Fruit fly (Drosophila melanogaster) whole organism, embryonic: Measurements from ENCODE around the gene CG15923.
A peak's percentile ranks its signal among the peaks of the same experiment; 100 is the strongest.

Experiments
- Bdp1 ChIP-seq: fragments of 200-800 bp; sonication (Bioruptor generic); optimal IDR thresholded peaks from 3 replicates; lab custom pipeline; 2016; ENCODE audit warnings: missing biosample characterization, missing genetic modification characterization
- CG10209 ChIP-seq: fragments of 200-800 bp; sonication (Bioruptor generic); optimal IDR thresholded peaks from 3 replicates; lab custom pipeline; 2017; ENCODE audit warnings: missing biosample characterization, mild to moderate bottlenecking, missing genetic modification characterization, missing genetic modification reagents
- CG10979 ChIP-seq: fragments of 200-800 bp; sonication (Bioruptor generic); optimal IDR thresholded peaks from 2 replicates; lab custom pipeline; 2018; ENCODE audit warnings: missing biosample characterization, mild to moderate bottlenecking, missing genetic modification characterization, moderate library complexity
- CG1233 ChIP-seq: fragments of 200-800 bp; sonication (Bioruptor generic); optimal IDR thresholded peaks from 4 replicates; lab custom pipeline; 2018; ENCODE audit warnings: missing biosample characterization, mild to moderate bottlenecking, missing genetic modification characterization
- CG12744 ChIP-seq: fragments of 200-800 bp; sonication (Bioruptor generic); optimal IDR thresholded peaks from 2 replicates; lab custom pipeline; 2016; ENCODE audit warnings: missing biosample characterization, missing genetic modification characterization
- CG13123 ChIP-seq: fragments of 200-800 bp; sonication (Bioruptor generic); optimal IDR thresholded peaks from 2 replicates; lab custom pipeline; 2016; ENCODE audit warnings: missing biosample characterization, missing genetic modification characterization
- CG13894 ChIP-seq: fragments of 200-800 bp; sonication (Bioruptor generic); optimal IDR thresholded peaks from 3 replicates; lab custom pipeline; 2018; ENCODE audit warnings: missing biosample characterization, mild to moderate bottlenecking, missing genetic modification characterization, moderate library complexity
- CG14860 ChIP-seq: fragments of 200-800 bp; sonication (Bioruptor generic); IDR thresholded peaks from 3 replicates; pipeline ENCODE4 v1.3.6; 2022; ENCODE audit warnings: missing biosample characterization, missing genetic modification characterization; ENCODE audit not compliant: partially characterized antibody
- CG16779 ChIP-seq: fragments of 200-800 bp; sonication (Bioruptor generic); IDR thresholded peaks from 2 replicates; pipeline ENCODE4 v1.3.6; 2022; ENCODE audit warnings: missing biosample characterization, missing genetic modification characterization
- CG17186 ChIP-seq: fragments of 200-800 bp; sonication (Bioruptor generic); optimal IDR thresholded peaks from 3 replicates; lab custom pipeline; 2017; ENCODE audit warnings: missing biosample characterization, missing genetic modification reagents, missing genetic modification characterization
- CG17385 ChIP-seq: fragments of 200-800 bp; sonication (Bioruptor generic); optimal IDR thresholded peaks from 3 replicates; lab custom pipeline; 2018; ENCODE audit warnings: missing biosample characterization, mild to moderate bottlenecking, missing genetic modification characterization
- CG17612 ChIP-seq: fragments of 200-800 bp; sonication (Bioruptor generic); IDR thresholded peaks from 2 replicates; pipeline ENCODE4 v1.3.6; 2022; ENCODE audit warnings: missing biosample characterization, missing genetic modification characterization
- CG17802 ChIP-seq: fragments of 200-800 bp; sonication (Bioruptor generic); optimal IDR thresholded peaks from 2 replicates; lab custom pipeline; 2018; ENCODE audit warnings: missing biosample characterization, mild to moderate bottlenecking, missing genetic modification characterization, moderate library complexity
- CG18476 ChIP-seq: fragments of 200-800 bp; sonication (Bioruptor generic); optimal IDR thresholded peaks from 2 replicates; lab custom pipeline; 2016; ENCODE audit warnings: missing biosample characterization, mild to moderate bottlenecking, missing genetic modification characterization
- CG3838 ChIP-seq: fragments of 200-800 bp; sonication (Bioruptor generic); optimal IDR thresholded peaks from 3 replicates; lab custom pipeline; 2016; ENCODE audit warnings: missing biosample characterization, missing genetic modification characterization
- CG4730 ChIP-seq: fragments of 200-800 bp; sonication (Bioruptor generic); IDR thresholded peaks from 2 replicates; pipeline ENCODE4 v1.3.6; 2022; ENCODE audit warnings: missing biosample characterization, missing genetic modification characterization
- CG6175 ChIP-seq: fragments of 200-800 bp; sonication (Bioruptor generic); IDR thresholded peaks from 3 replicates; pipeline ENCODE4 v1.3.6; 2022; ENCODE audit warnings: missing biosample characterization, missing genetic modification characterization
- CG6689 ChIP-seq: fragments of 200-800 bp; sonication (Bioruptor generic); IDR thresholded peaks from 2 replicates; pipeline ENCODE4 v1.3.6; 2022; ENCODE audit warnings: missing biosample characterization, missing genetic modification characterization
- CG6791 ChIP-seq: fragments of 200-800 bp; sonication (Bioruptor generic); IDR thresholded peaks from 3 replicates; pipeline ENCODE4 v1.3.6; 2022; ENCODE audit warnings: missing biosample characterization, missing genetic modification characterization; ENCODE audit not compliant: partially characterized antibody
- CG7786 ChIP-seq: fragments of 200-800 bp; sonication (Bioruptor generic); optimal IDR thresholded peaks from 2 replicates; lab custom pipeline; 2016; ENCODE audit warnings: missing biosample characterization, missing genetic modification characterization
- CG9215 ChIP-seq: fragments of 200-800 bp; sonication (Bioruptor generic); IDR thresholded peaks from 2 replicates; pipeline ENCODE4 v1.3.6; 2022; ENCODE audit warnings: missing biosample characterization, missing genetic modification characterization
- CoRest ChIP-seq: fragments of 200-800 bp; sonication (Bioruptor generic); optimal IDR thresholded peaks from 3 replicates; lab custom pipeline; 2018; ENCODE audit warnings: missing biosample characterization, mild to moderate bottlenecking, missing genetic modification characterization, moderate library complexity
- Deaf1 ChIP-seq: fragments of 200-800 bp; optimal IDR thresholded peaks from 3 replicates; lab custom pipeline; 2019; ENCODE audit warnings: missing biosample characterization, mild to moderate bottlenecking, missing genetic modification characterization, moderate library complexity
- Dip3 ChIP-seq: fragments of 200-800 bp; sonication (Bioruptor generic); optimal IDR thresholded peaks from 3 replicates; lab custom pipeline; 2016; ENCODE audit warnings: missing biosample characterization, missing genetic modification characterization
- Dll ChIP-seq: fragments of 200-800 bp; sonication (Bioruptor generic); IDR thresholded peaks from 4 replicates; pipeline ENCODE4 v1.3.6; 2022; ENCODE audit warnings: missing biosample characterization, missing genetic modification characterization; ENCODE audit not compliant: partially characterized antibody
- HHEX ChIP-seq: fragments of 200-800 bp; sonication (Bioruptor generic); optimal IDR thresholded peaks from 3 replicates; lab custom pipeline; 2017; ENCODE audit warnings: missing biosample characterization, mild to moderate bottlenecking, missing genetic modification characterization, missing genetic modification reagents
- HmgZ ChIP-seq: fragments of 200-800 bp; sonication (Bioruptor generic); optimal IDR thresholded peaks from 2 replicates; lab custom pipeline; 2018; ENCODE audit warnings: missing biosample characterization, mild to moderate bottlenecking, missing genetic modification characterization
- Max ChIP-seq: fragments of 200-800 bp; sonication (Bioruptor generic); optimal IDR thresholded peaks from 2 replicates; lab custom pipeline; 2016; ENCODE audit warnings: missing biosample characterization, mild to moderate bottlenecking, missing genetic modification characterization
- Oaz ChIP-seq: fragments of 200-800 bp; sonication (Bioruptor generic); IDR thresholded peaks from 2 replicates; pipeline ENCODE4 v1.3.6; 2022; ENCODE audit warnings: missing biosample characterization, missing genetic modification characterization
- Side ChIP-seq: fragments of 200-800 bp; sonication (Bioruptor generic); optimal IDR thresholded peaks from 2 replicates; lab custom pipeline; 2016; ENCODE audit warnings: missing biosample characterization, missing genetic modification characterization
- Ssrp ChIP-seq: fragments of 200-800 bp; sonication (Bioruptor generic); optimal IDR thresholded peaks from 2 replicates; lab custom pipeline; 2018; ENCODE audit warnings: missing biosample characterization, mild to moderate bottlenecking, missing genetic modification characterization, moderate library complexity
- bcd ChIP-seq: fragments of 200-800 bp; sonication (Bioruptor generic); optimal IDR thresholded peaks from 2 replicates; lab custom pipeline; 2017; ENCODE audit warnings: missing biosample characterization, mild to moderate bottlenecking, missing genetic modification characterization
- dan ChIP-seq: fragments of 200-800 bp; sonication (Bioruptor generic); IDR thresholded peaks from 2 replicates; pipeline ENCODE4 v1.3.6; 2022; ENCODE audit warnings: missing biosample characterization, missing genetic modification characterization
- eyg ChIP-seq: fragments of 200-800 bp; sonication (Bioruptor generic); optimal IDR thresholded peaks from 3 replicates; lab custom pipeline; 2016; ENCODE audit warnings: missing biosample characterization, missing genetic modification characterization
- fd64A ChIP-seq: fragments of 200-800 bp; sonication (Bioruptor generic); optimal IDR thresholded peaks from 3 replicates; lab custom pipeline; 2018; ENCODE audit warnings: missing biosample characterization, mild to moderate bottlenecking, missing genetic modification characterization
- gcm2 ChIP-seq: fragments of 200-800 bp; sonication (Bioruptor generic); optimal IDR thresholded peaks from 2 replicates; lab custom pipeline; 2016; ENCODE audit warnings: missing biosample characterization, missing genetic modification characterization
- gsb-n ChIP-seq: fragments of 200-800 bp; sonication (Bioruptor generic); optimal IDR thresholded peaks from 3 replicates; lab custom pipeline; 2018; ENCODE audit warnings: missing biosample characterization, mild to moderate bottlenecking, missing genetic modification characterization
- her ChIP-seq: fragments of 200-800 bp; sonication (Bioruptor generic); optimal IDR thresholded peaks from 2 replicates; lab custom pipeline; 2016; ENCODE audit warnings: missing biosample characterization, missing genetic modification characterization
- ind ChIP-seq: fragments of 200-800 bp; sonication (Bioruptor generic); optimal IDR thresholded peaks from 3 replicates; lab custom pipeline; 2016; ENCODE audit warnings: missing biosample characterization, missing genetic modification characterization
- luna ChIP-seq: fragments of 200-800 bp; sonication (Bioruptor generic); optimal IDR thresholded peaks from 2 replicates; lab custom pipeline; 2016; ENCODE audit warnings: missing biosample characterization, missing genetic modification characterization
- nmo ChIP-seq: fragments of 200-800 bp; sonication (Bioruptor generic); optimal IDR thresholded peaks from 2 replicates; lab custom pipeline; 2018; ENCODE audit warnings: missing biosample characterization, mild to moderate bottlenecking, missing genetic modification characterization, moderate library complexity
- nom ChIP-seq: fragments of 200-800 bp; sonication (Bioruptor generic); optimal IDR thresholded peaks from 2 replicates; lab custom pipeline; 2017; ENCODE audit warnings: missing biosample characterization, missing genetic modification characterization, mild to moderate bottlenecking, moderate library complexity, missing genetic modification reagents
- oc ChIP-seq: fragments of 200-800 bp; sonication (Bioruptor generic); optimal IDR thresholded peaks from 2 replicates; lab custom pipeline; 2018; ENCODE audit warnings: missing biosample characterization, mild to moderate bottlenecking, missing genetic modification characterization, moderate library complexity
- pan ChIP-seq, 4 experiments: fragments of >200 bp in 3 of 4; fragments of 200-800 bp in 1 of 4; sonication (Bioruptor generic) in 1 of 4; optimal IDR thresholded peaks in 3 of 4; IDR thresholded peaks in 1 of 4; 2 replicates each; pipeline versions ENCODE4 v1.3.6 to Lab custom; 2017 to 2022; ENCODE audit warnings: missing biosample characterization in 2 of 4, missing genetic modification characterization in 2 of 4, mixed read lengths in 1 of 4
- pzg ChIP-seq: fragments of 200-800 bp; sonication (Bioruptor generic); optimal IDR thresholded peaks from 3 replicates; lab custom pipeline; 2018; ENCODE audit warnings: missing biosample characterization, mild to moderate bottlenecking, missing genetic modification characterization, moderate library complexity
- scrt ChIP-seq: fragments of 200-800 bp; sonication (Bioruptor generic); optimal IDR thresholded peaks from 2 replicates; lab custom pipeline; 2018; ENCODE audit warnings: missing biosample characterization, mild to moderate bottlenecking, missing genetic modification characterization, moderate library complexity
- slou ChIP-seq: fragments of 200-800 bp; sonication (Bioruptor generic); optimal IDR thresholded peaks from 3 replicates; lab custom pipeline; 2016; ENCODE audit warnings: missing biosample characterization, missing genetic modification characterization
- usp ChIP-seq: fragments of >200 bp; optimal IDR thresholded peaks from 2 replicates; lab custom pipeline; 2017; ENCODE audit warnings: missing biosample characterization, missing genetic modification characterization
- wek ChIP-seq: fragments of 200-800 bp; sonication (Bioruptor generic); optimal IDR thresholded peaks from 3 replicates; lab custom pipeline; 2018; ENCODE audit warnings: missing biosample characterization, mild to moderate bottlenecking, missing genetic modification characterization, moderate library complexity
- zfh1 ChIP-seq: fragments of 200-800 bp; sonication (Bioruptor generic); IDR thresholded peaks from 3 replicates; pipeline ENCODE4 v1.3.6; 2022; ENCODE audit warnings: missing biosample characterization, missing genetic modification characterization

Gene CG15923

DNA sequence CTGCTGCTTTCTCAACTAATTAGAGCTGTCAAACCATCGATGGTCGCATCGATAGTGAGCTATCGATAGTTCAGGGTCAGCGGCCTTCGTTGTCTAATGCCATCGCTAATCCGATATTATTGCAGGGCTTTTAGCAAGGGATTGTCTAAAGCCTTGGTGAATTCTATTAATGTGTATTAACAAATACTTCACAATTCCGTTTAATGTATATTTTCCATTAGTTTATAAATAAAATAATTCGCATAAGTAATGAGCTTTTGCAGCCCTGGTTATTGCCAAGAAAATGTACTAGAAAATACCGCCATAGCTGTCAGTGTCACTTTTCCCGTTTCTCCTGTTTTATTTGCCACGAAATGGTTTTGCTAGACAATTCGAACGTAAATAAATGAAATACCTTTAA is 36.9 kb downstream of the CG15923 start, which contains the start of the genes EloB and Srp14 (continued):
- TF ChIP-seq CoRest (peak; percentile 86), gcm2 (GFP tag; lab: Kevin White, UChicago) (no peak), CG16779 (GFP tag; lab: Robert Waterston, UW) (0 out of 2 replicates have a peak, but pooled peaks have one; percentile 6), her (GFP tag; lab: Kevin White, UChicago) (peak; percentile 65), CG6689 (GFP tag; lab: Robert Waterston, UW) (peak; percentile 71), CG9215 (GFP tag; lab: Robert Waterston, UW) (peak; percentile 72), CG10979 (tag; lab: Kevin White, UChicago) (peak; percentile 67), CG17186 (GFP tag; lab: Kevin White, UChicago) (peak; percentile 50), CG14860 (GFP tag; lab: Robert Waterston, UW) (peak; percentile 93), gsb-n (tag; lab: Kevin White, UChicago) (no peak), wek (GFP tag; lab: Kevin White, UChicago) (peak; percentile 28), CG13123 (GFP tag; lab: Kevin White, UChicago) (peak; percentile 59), nom (peak; percentile 17), CG1233 (GFP tag; lab: Kevin White, UChicago) (peak; percentile 74), usp (GFP tag; lab: Kevin White, UChicago) (no peak), Oaz (GFP tag; lab: Robert Waterston, UW) (no peak), CG10209 (GFP tag; lab: Kevin White, UChicago) (peak; percentile 69), CG3838 (peak; percentile 68), Side (GFP tag; lab: Kevin White, UChicago) (peak; percentile 53), fd64A (GFP tag; lab: Kevin White, UChicago) (no peak), HmgZ (tag; lab: Kevin White, UChicago) (peak; percentile 90), Max (GFP tag; lab: Kevin White, UChicago) (peak; percentile 79), Bdp1 (peak; percentile 74), eyg (peak; percentile 33), nmo (GFP tag; lab: Kevin White, UChicago) (peak; percentile 89), pan (optimal IDR thresholded peaks at IDR 0.05; lab: Kevin White, UChicago) (no peak), pan (GFP tag; optimal IDR thresholded peaks at IDR 0.05 in 1 of 2, IDR thresholded peaks at IDR 0.05 in 1 of 2) (peak in 1 of 2 experiments; percentile 70), HHEX (GFP tag; lab: Kevin White, UChicago) (peak; percentile 42), bcd (peak; percentile 72), ind (GFP tag; lab: Kevin White, UChicago) (peak; percentile 81), CG17385 (GFP tag; lab: Kevin White, UChicago) (peak; percentile 73), CG13894 (no peak), CG6791 (GFP tag; lab: Robert Waterston, UW) (peak; percentile 96), zfh1 (GFP tag; lab: Robert Waterston, UW) (peak; percentile 83), scrt (GFP tag; lab: Kevin White, UChicago) (peak; percentile 71), slou (peak; percentile 73), luna (GFP tag; lab: Kevin White, UChicago) (no peak), CG12744 (GFP tag; lab: Kevin White, UChicago) (peak; percentile 67), Dll (GFP tag; lab: Robert Waterston, UW) (peak; percentile 99), Deaf1 (no peak), CG17612 (GFP tag; lab: Robert Waterston, UW) (peak; percentile 40; the same call in 1 of the 2 replicates), CG7786 (GFP tag; lab: Kevin White, UChicago) (peak; percentile 82), dan (GFP tag; lab: Robert Waterston, UW) (no peak), CG6175 (GFP tag; lab: Robert Waterston, UW) (0 out of 3 replicates have a peak, but pooled peaks have one; percentile 28), CG17802 (peak; percentile 23), Ssrp (tag; lab: Kevin White, UChicago) (peak; percentile 73), Dip3 (GFP tag; lab: Kevin White, UChicago) (peak; percentile 78), pzg (GFP tag; lab: Kevin White, UChicago) (peak; percentile 92), oc (no peak), CG18476 (peak; percentile 62), CG4730 (GFP tag; lab: Robert Waterston, UW) (peak; percentile 48; the same call in 1 of the 2 replicates)
